Fruit fly (Drosophila melanogaster) whole organism, prepupa: Measurements from ENCODE around the gene Scgdelta.
A peak's percentile ranks its signal among the peaks of the same experiment; 100 is the strongest.

Source experiments
- CG10669 ChIP-seq: fragments of 200-800 bp; sonication (Bioruptor generic); optimal IDR thresholded peaks from 3 replicates; lab custom pipeline; 2018; ENCODE audit warnings: missing biosample characterization, mild to moderate bottlenecking, missing genetic modification characterization, moderate library complexity
- CG11294 ChIP-seq: fragments of 200-800 bp; sonication (Bioruptor generic); IDR thresholded peaks from 2 replicates; pipeline ENCODE4 v1.3.6; 2022; ENCODE audit warnings: missing biosample characterization, missing genetic modification characterization
- CG11902 ChIP-seq: fragments of 200-800 bp; sonication (Bioruptor generic); optimal IDR thresholded peaks from 3 replicates; lab custom pipeline; 2016; ENCODE audit warnings: missing biosample characterization, missing genetic modification characterization
- CG15336 ChIP-seq: fragments of 200-800 bp; sonication (Bioruptor generic); IDR thresholded peaks from 2 replicates; pipeline ENCODE4 v1.3.6; 2022; ENCODE audit warnings: missing biosample characterization, missing genetic modification characterization
- CG3032 ChIP-seq: fragments of 200-800 bp; optimal IDR thresholded peaks from 2 replicates; lab custom pipeline; 2019; ENCODE audit warnings: missing biosample characterization, mild to moderate bottlenecking, missing genetic modification characterization, moderate library complexity
- CG32006 ChIP-seq: fragments of 200-800 bp; sonication (Bioruptor generic); optimal IDR thresholded peaks from 3 replicates; lab custom pipeline; 2017; ENCODE audit warnings: missing biosample characterization, mild to moderate bottlenecking, missing genetic modification characterization
- CG34406 ChIP-seq: fragments of 200-800 bp; sonication (Bioruptor generic); optimal IDR thresholded peaks from 3 replicates; lab custom pipeline; 2016; ENCODE audit warnings: missing biosample characterization, missing genetic modification characterization
- CG3919 ChIP-seq: fragments of 200-800 bp; sonication (Bioruptor generic); optimal IDR thresholded peaks from 3 replicates; lab custom pipeline; 2016; ENCODE audit warnings: missing biosample characterization, missing genetic modification characterization
- CG4318 ChIP-seq: fragments of 200-800 bp; sonication (Bioruptor generic); optimal IDR thresholded peaks from 3 replicates; lab custom pipeline; 2017; ENCODE audit warnings: missing biosample characterization, mild to moderate bottlenecking, missing genetic modification characterization
- CG6808 ChIP-seq: fragments of 200-800 bp; sonication (Bioruptor generic); optimal IDR thresholded peaks from 3 replicates; lab custom pipeline; 2017; ENCODE audit warnings: missing biosample characterization, missing genetic modification characterization, mild to moderate bottlenecking, moderate library complexity, missing genetic modification reagents
- CG6854 ChIP-seq: fragments of 200-800 bp; sonication (Bioruptor generic); optimal IDR thresholded peaks from 2 replicates; lab custom pipeline; 2017; ENCODE audit warnings: missing biosample characterization, mild to moderate bottlenecking, missing genetic modification characterization
- CG7368 ChIP-seq: fragments of 200-800 bp; sonication (Bioruptor generic); optimal IDR thresholded peaks from 3 replicates; lab custom pipeline; 2016; ENCODE audit warnings: missing biosample characterization, missing genetic modification characterization
- Eip75B ChIP-seq: fragments of 200-800 bp; sonication (Bioruptor generic); optimal IDR thresholded peaks from 3 replicates; lab custom pipeline; 2016; ENCODE audit warnings: missing biosample characterization, missing genetic modification characterization
- Eip78C ChIP-seq: fragments of 200-800 bp; sonication (Bioruptor generic); peaks from one replicate; lab custom pipeline; 2016; ENCODE audit warnings: missing biosample characterization, missing genetic modification characterization
- Eip93F ChIP-seq: fragments of 200-800 bp; sonication (Bioruptor generic); optimal IDR thresholded peaks from 2 replicates; lab custom pipeline; 2016; ENCODE audit warnings: missing biosample characterization, mild to moderate bottlenecking, missing genetic modification characterization
- Ets21C ChIP-seq: fragments of 200-800 bp; sonication (Bioruptor generic); optimal IDR thresholded peaks from 3 replicates; lab custom pipeline; 2016; ENCODE audit warnings: missing biosample characterization, missing genetic modification characterization
- Ets96B ChIP-seq: fragments of 200-800 bp; optimal IDR thresholded peaks from 2 replicates; lab custom pipeline; 2019; ENCODE audit warnings: missing biosample characterization, mild to moderate bottlenecking, missing genetic modification characterization, moderate library complexity
- Hr38 ChIP-seq: sonication (Bioruptor generic); optimal IDR thresholded peaks from 2 replicates; lab custom pipeline; 2016; ENCODE audit warnings: missing biosample characterization, missing genetic modification characterization
- Hr39 ChIP-seq: fragments of 200-800 bp; sonication (Bioruptor generic); optimal IDR thresholded peaks from 2 replicates; lab custom pipeline; 2016; ENCODE audit warnings: missing biosample characterization, missing genetic modification characterization
- Sox102F ChIP-seq: fragments of 200-800 bp; sonication (Bioruptor generic); optimal IDR thresholded peaks from 2 replicates; lab custom pipeline; 2016; ENCODE audit warnings: missing biosample characterization, mild to moderate bottlenecking, missing genetic modification characterization
- Sox14 ChIP-seq: fragments of 200-800 bp; sonication (Bioruptor generic); optimal IDR thresholded peaks from 3 replicates; lab custom pipeline; 2016; ENCODE audit warnings: missing biosample characterization, missing genetic modification characterization
- Sox15 ChIP-seq: fragments of 200-800 bp; sonication (Bioruptor generic); optimal IDR thresholded peaks from 3 replicates; lab custom pipeline; 2016; ENCODE audit warnings: missing biosample characterization, missing genetic modification characterization
- cyc ChIP-seq: fragments of 200-800 bp; sonication (Bioruptor generic); optimal IDR thresholded peaks from 3 replicates; lab custom pipeline; 2016; ENCODE audit warnings: missing biosample characterization, missing genetic modification characterization
- dac ChIP-seq: fragments of 200-800 bp; sonication (Bioruptor generic); optimal IDR thresholded peaks from 2 replicates; lab custom pipeline; 2017; ENCODE audit warnings: missing biosample characterization, mild to moderate bottlenecking, missing genetic modification characterization
- dsx ChIP-seq: fragments of 200-800 bp; optimal IDR thresholded peaks from 3 replicates; lab custom pipeline; 2019; ENCODE audit warnings: missing biosample characterization, mild to moderate bottlenecking, missing genetic modification characterization, moderate library complexity; ENCODE audit not compliant: poor library complexity, severe bottlenecking
- esn ChIP-seq: fragments of 200-800 bp; sonication (Bioruptor generic); optimal IDR thresholded peaks from 2 replicates; lab custom pipeline; 2016; ENCODE audit warnings: missing biosample characterization, mild to moderate bottlenecking, missing genetic modification characterization, moderate library complexity
- fd59A ChIP-seq: fragments of 200-800 bp; sonication (Bioruptor generic); optimal IDR thresholded peaks from 2 replicates; lab custom pipeline; 2017; ENCODE audit warnings: missing biosample characterization, mild to moderate bottlenecking, missing genetic modification characterization, missing genetic modification reagents
- fd85E ChIP-seq: fragments of 200-800 bp; sonication (Bioruptor generic); optimal IDR thresholded peaks from 3 replicates; lab custom pipeline; 2016; ENCODE audit warnings: missing biosample characterization, missing genetic modification characterization
- pdm3 ChIP-seq: fragments of 200-800 bp; sonication (Bioruptor generic); optimal IDR thresholded peaks from 3 replicates; lab custom pipeline; 2016; ENCODE audit warnings: missing biosample characterization, missing genetic modification characterization
- salr ChIP-seq, 2 experiments: fragments of 200-800 bp; sonication (Bioruptor generic); optimal IDR thresholded peaks; 3 replicates each; lab custom pipeline; 2016 to 2018; ENCODE audit warnings: missing biosample characterization in 2 of 2, missing genetic modification characterization in 2 of 2, mild to moderate bottlenecking in 1 of 2
- spab ChIP-seq: fragments of 200-800 bp; sonication (Bioruptor generic); optimal IDR thresholded peaks from 2 replicates; lab custom pipeline; 2017; ENCODE audit warnings: missing biosample characterization, mild to moderate bottlenecking, missing genetic modification characterization, missing genetic modification reagents
- ss ChIP-seq, 2 experiments: fragments of 200-800 bp; sonication (Bioruptor generic); optimal IDR thresholded peaks; 2 replicates in 1 of 2; 3 replicates in 1 of 2; lab custom pipeline; 2017 to 2018; ENCODE audit warnings: mild to moderate bottlenecking in 2 of 2, missing biosample characterization in 2 of 2, missing genetic modification characterization in 2 of 2, moderate library complexity in 1 of 2
- svp ChIP-seq: fragments of 200-800 bp; sonication (Bioruptor generic); peaks from one replicate; lab custom pipeline; 2016; ENCODE audit warnings: missing biosample characterization, missing genetic modification characterization
- topi ChIP-seq: fragments of 200-800 bp; sonication (Bioruptor generic); optimal IDR thresholded peaks from 3 replicates; lab custom pipeline; 2016; ENCODE audit warnings: missing biosample characterization, missing genetic modification characterization
- vri ChIP-seq: fragments of 200-800 bp; sonication (Bioruptor generic); optimal IDR thresholded peaks from 3 replicates; lab custom pipeline; 2016; ENCODE audit warnings: missing biosample characterization, mild to moderate bottlenecking, missing genetic modification characterization

The Scgdelta gene

dm6 chrX:1705929-1706328 lies 47.9 kb downstream of the Scgdelta start:
- no peak for TF ChIP-seq CG34406 (GFP tag; lab: Kevin White, UChicago)
- TF ChIP-seq Eip75B, result peak; percentile 27
- no peak for TF ChIP-seq Sox14 (GFP tag; lab: Kevin White, UChicago)
- no peak for TF ChIP-seq CG32006 (GFP tag; lab: Kevin White, UChicago)
- TF ChIP-seq fd85E, result no peak
- TF ChIP-seq Ets21C (GFP tag; lab: Kevin White, UChicago), result no peak
- no peak for TF ChIP-seq CG7368 (GFP tag; lab: Kevin White, UChicago)
- no peak for TF ChIP-seq Sox102F
- TF ChIP-seq CG6808 (GFP tag; lab: Kevin White, UChicago), result peak; percentile 50
- no peak for TF ChIP-seq CG3032 (tag; lab: Kevin White, UChicago)
- TF ChIP-seq CG10669, result peak; percentile 39
- TF ChIP-seq spab (GFP tag; lab: Kevin White, UChicago), result peak; percentile 42
- TF ChIP-seq Ets96B (tag; lab: Kevin White, UChicago), result peak; percentile 50
- no peak for TF ChIP-seq ss (GFP tag; optimal IDR thresholded peaks at IDR 0.05; lab: Kevin White, UChicago)
- TF ChIP-seq CG11902 (GFP tag; lab: Kevin White, UChicago), result no peak
- TF ChIP-seq CG15336, result 0 out of 2 replicates have a peak, but pooled peaks have one; percentile 9
- no peak for TF ChIP-seq vri (GFP tag; lab: Kevin White, UChicago)
- peak; percentile 32 for TF ChIP-seq topi (GFP tag; lab: Kevin White, UChicago)
- no peak for TF ChIP-seq esn (GFP tag; lab: Kevin White, UChicago)
- peak; percentile 4 for TF ChIP-seq cyc (GFP tag; lab: Kevin White, UChicago)
- no peak for TF ChIP-seq Sox15 (GFP tag; lab: Kevin White, UChicago)
- TF ChIP-seq svp (GFP tag; lab: Kevin White, UChicago), result peak; percentile 55
- peak; percentile 16 for TF ChIP-seq Eip78C
- no peak for TF ChIP-seq Hr38 (GFP tag; lab: Kevin White, UChicago)
- no peak for TF ChIP-seq fd59A (GFP tag; lab: Kevin White, UChicago)
- no peak for TF ChIP-seq dac
- TF ChIP-seq Hr39, result no peak

- TF ChIP-seq Eip78C (peak; percentile 66), Eip93F (no peak), esn (GFP tag; lab: Kevin White, UChicago) (peak; percentile 17), CG11294 (no peak), svp (GFP tag; lab: Kevin White, UChicago) (peak; percentile 51), Sox102F (no peak), salr (GFP tag; optimal IDR thresholded peaks at IDR 0.05; lab: Kevin White, UChicago) (no peak)
Measured at dm6 chrX:1695529-1696410, 58.1 kb downstream of the Scgdelta start, which contains the start of gene a6. Gene a6 (minus strand): TSS chrX:1695889.

- TF ChIP-seq Sox15 (GFP tag; lab: Kevin White, UChicago) (no peak), Ets96B (tag; lab: Kevin White, UChicago) (no peak), dsx (GFP tag; lab: Kevin White, UChicago) (no peak), CG6854 (GFP tag; lab: Kevin White, UChicago) (no peak), CG7368 (GFP tag; lab: Kevin White, UChicago) (no peak), CG4318 (GFP tag; lab: Kevin White, UChicago) (no peak), Eip75B (no peak), pdm3 (GFP tag; lab: Kevin White, UChicago) (no peak), CG15336 (no peak), CG3919 (GFP tag; lab: Kevin White, UChicago) (no peak), Sox102F (no peak), CG3032 (tag; lab: Kevin White, UChicago) (no peak)
- TF ChIP-seq, all 60 proteins: peak for 0
Measured at dm6 chrX:1692553-1692952, 61.3 kb downstream of the Scgdelta start, which contains the start of gene CG32809. Gene CG32809 (minus strand): TSS chrX:1692768.
